Fruit fly (Drosophila melanogaster): ENCODE data around the gene p130CAS.

p130CAS gene

dm6 chr3L:131998-132693 lies 20.5 kb upstream of the p130CAS start (continued):
- TF ChIP-seq PHDP (tag; optimal IDR thresholded peaks at IDR 0.05), result no peak
- no peak for TF ChIP-seq ems (GFP tag; optimal IDR thresholded peaks at IDR 0.05)
- no peak for TF ChIP-seq jumu (GFP tag; optimal IDR thresholded peaks at IDR 0.05)
- no peak for TF ChIP-seq NK7.1 (GFP tag; optimal IDR thresholded peaks at IDR 0.05)
- no peak for TF ChIP-seq Sry-β (GFP tag; optimal IDR thresholded peaks at IDR 0.05)
- TF ChIP-seq sima (GFP tag; optimal IDR thresholded peaks at IDR 0.05), result no peak
- TF ChIP-seq nau (GFP tag; optimal IDR thresholded peaks at IDR 0.05), result no peak
- 0 out of 2 replicates have a peak, but pooled peaks have one; percentile 14 for TF ChIP-seq CG9932 (GFP tag; IDR thresholded peaks at IDR 0.05)
- no peak for TF ChIP-seq Mes4 (GFP tag; optimal IDR thresholded peaks at IDR 0.05)
- TF ChIP-seq NC2β (GFP tag; optimal IDR thresholded peaks at IDR 0.05), result no peak
- no peak for TF ChIP-seq grn (GFP tag; optimal IDR thresholded peaks at IDR 0.05)
- TF ChIP-seq hb (GFP tag; IDR thresholded peaks at IDR 0.05; ENCODE audit: partially characterized antibody), result no peak
- TF ChIP-seq NfI (GFP tag; optimal IDR thresholded peaks at IDR 0.05), result no peak
- peak; percentile 22; the same call in 1 of the 3 replicates for TF ChIP-seq otp (GFP tag; IDR thresholded peaks at IDR 0.05)
- no peak for TF ChIP-seq tna (GFP tag; IDR thresholded peaks at IDR 0.05; ENCODE audit: partially characterized antibody)
- no peak for TF ChIP-seq pzg (GFP tag; optimal IDR thresholded peaks at IDR 0.05)
- no peak for TF ChIP-seq CG8089 (GFP tag; optimal IDR thresholded peaks at IDR 0.05)
- no peak for TF ChIP-seq fu2 (GFP tag; optimal IDR thresholded peaks at IDR 0.05)
- TF ChIP-seq Scr (GFP tag; IDR thresholded peaks at IDR 0.05; ENCODE audit: partially characterized antibody), result 0 out of 2 replicates have a peak, but pooled peaks have one; percentile 24
- no peak for TF ChIP-seq CG1233 (GFP tag; optimal IDR thresholded peaks at IDR 0.05)
- no peak for TF ChIP-seq Dip3 (GFP tag; optimal IDR thresholded peaks at IDR 0.05)
- no peak for TF ChIP-seq CG2120 (GFP tag; optimal IDR thresholded peaks at IDR 0.05)
- no peak for TF ChIP-seq grau (tag; optimal IDR thresholded peaks at IDR 0.05)
- 0 out of 3 replicates have a peak, but pooled peaks have one; percentile 22 for TF ChIP-seq CG6175 (GFP tag; IDR thresholded peaks at IDR 0.05)
- TF ChIP-seq CG3407 (GFP tag; optimal IDR thresholded peaks at IDR 0.05), result no peak
- no peak for TF ChIP-seq Ets65A (GFP tag)
- TF ChIP-seq psq (GFP tag; optimal IDR thresholded peaks at IDR 0.05), result no peak
- no peak for TF ChIP-seq B-H2 (GFP tag; optimal IDR thresholded peaks at IDR 0.05)
- TF ChIP-seq nmo (GFP tag; optimal IDR thresholded peaks at IDR 0.05), result no peak
- peak; percentile 74 for TF ChIP-seq cg (GFP tag; optimal IDR thresholded peaks at IDR 0.05)
- no peak for TF ChIP-seq CG12219 (GFP tag; optimal IDR thresholded peaks at IDR 0.05)
- no peak for TF ChIP-seq CG18262 (tag; optimal IDR thresholded peaks at IDR 0.05)
- no peak for TF ChIP-seq trem (tag; optimal IDR thresholded peaks at IDR 0.05)
- no peak for TF ChIP-seq CG15696 (tag; optimal IDR thresholded peaks at IDR 0.05)
- peak; percentile 42 for TF ChIP-seq abd-A (tag; optimal IDR thresholded peaks at IDR 0.05)
- no peak for TF ChIP-seq scrt (GFP tag; optimal IDR thresholded peaks at IDR 0.05)
- TF ChIP-seq nom (GFP tag; optimal IDR thresholded peaks at IDR 0.05), result peak; percentile 88
- TF ChIP-seq Doc2 (GFP tag; IDR thresholded peaks at IDR 0.05), result no peak
- TF ChIP-seq sens (GFP tag), result peak; percentile 30
- TF ChIP-seq lola (GFP tag; optimal IDR thresholded peaks at IDR 0.05), result peak in 1 of 3 experiments; percentile 49
- no peak for TF ChIP-seq H2.0 (GFP tag; IDR thresholded peaks at IDR 0.05)
- TF ChIP-seq YL-1 (GFP tag; optimal IDR thresholded peaks at IDR 0.05), result peak; percentile 11
- no peak for TF ChIP-seq ham (GFP tag; IDR thresholded peaks at IDR 0.05)
- TF ChIP-seq pan (optimal IDR thresholded peaks at IDR 0.05), result no peak
- peak in 1 of 2 experiments; percentile 21 for TF ChIP-seq pan (GFP tag; optimal IDR thresholded peaks at IDR 0.05 in 1 of 2, IDR thresholded peaks at IDR 0.05 in 1 of 2)
- no peak for TF ChIP-seq CG6689 (GFP tag; IDR thresholded peaks at IDR 0.05)
- TF ChIP-seq sob (GFP tag; IDR thresholded peaks at IDR 0.05), result peak; percentile 37; the same call in 1 of the 2 replicates
- no peak for TF ChIP-seq Ptx1 (GFP tag; IDR thresholded peaks at IDR 0.05)
- TF ChIP-seq Gsc (GFP tag; IDR thresholded peaks at IDR 0.05), result no peak
- TF ChIP-seq CG9437 (GFP tag; optimal IDR thresholded peaks at IDR 0.05), result no peak

Measured in whole organism, embryonic.